Fruit fly (Drosophila melanogaster) S2 (cell line): Measurements from ENCODE around the gene CG33108.

Source experiments
- CG8478 ChIP-seq: fragments of >200 bp; optimal IDR thresholded peaks from 2 replicates; lab custom pipeline; 2018
- CTCF ChIP-seq, 2 experiments: fragments of >200 bp; optimal IDR thresholded peaks; 2 replicates each; lab custom pipeline; 2018

- TF ChIP-seq CG8478 (lab: Kevin White, UChicago) (no peak), CTCF (optimal IDR thresholded peaks at IDR 0.05; lab: Kevin White, UChicago) (no peak)
Measured at dm6 chr3R:24017648-24018047, 22.2 kb downstream of the CG33108 start.
